Worm (Caenorhabditis elegans): ENCODE measurements around the gene C03H12.1.

- TF ChIP-seq F13C5.2 (tag; optimal IDR thresholded peaks at IDR 0.05) (no peak), hnd-1 (tag; optimal IDR thresholded peaks at IDR 0.05) (no peak), pes-1 (GFP tag; IDR thresholded peaks at IDR 0.05) (no peak), sea-1 (GFP tag; conservative IDR thresholded peaks at IDR 0.05) (no peak), tbx-37 (GFP tag; conservative IDR thresholded peaks at IDR 0.05) (no peak), ama-1 (optimal IDR thresholded peaks at IDR 0.05) (no peak)
Measured at ce11 chrX:15675622-15676021, 13.6 kb upstream of the C03H12.1 start, which contains the start of gene F59D12.2.

Data from whole organism, early embryonic.